Worm (Caenorhabditis elegans): ENCODE data around the gene F15H10.8.

ce11 chrV:10358238-10358637, 44.5 kb downstream of the F15H10.8 start, which contains the start of gene ttll-15:
- TF ChIP-seq sea-1 (GFP tag; conservative IDR thresholded peaks at IDR 0.05) (no peak), hmbx-1 (tag; optimal IDR thresholded peaks at IDR 0.05) (no peak), scrt-1 (GFP tag; IDR thresholded peaks at IDR 0.05) (no peak)

All from whole organism, early embryonic.